Comparison of ENCODE assay signal across 1 fruit fly cellular context in the genomic region with DNA sequence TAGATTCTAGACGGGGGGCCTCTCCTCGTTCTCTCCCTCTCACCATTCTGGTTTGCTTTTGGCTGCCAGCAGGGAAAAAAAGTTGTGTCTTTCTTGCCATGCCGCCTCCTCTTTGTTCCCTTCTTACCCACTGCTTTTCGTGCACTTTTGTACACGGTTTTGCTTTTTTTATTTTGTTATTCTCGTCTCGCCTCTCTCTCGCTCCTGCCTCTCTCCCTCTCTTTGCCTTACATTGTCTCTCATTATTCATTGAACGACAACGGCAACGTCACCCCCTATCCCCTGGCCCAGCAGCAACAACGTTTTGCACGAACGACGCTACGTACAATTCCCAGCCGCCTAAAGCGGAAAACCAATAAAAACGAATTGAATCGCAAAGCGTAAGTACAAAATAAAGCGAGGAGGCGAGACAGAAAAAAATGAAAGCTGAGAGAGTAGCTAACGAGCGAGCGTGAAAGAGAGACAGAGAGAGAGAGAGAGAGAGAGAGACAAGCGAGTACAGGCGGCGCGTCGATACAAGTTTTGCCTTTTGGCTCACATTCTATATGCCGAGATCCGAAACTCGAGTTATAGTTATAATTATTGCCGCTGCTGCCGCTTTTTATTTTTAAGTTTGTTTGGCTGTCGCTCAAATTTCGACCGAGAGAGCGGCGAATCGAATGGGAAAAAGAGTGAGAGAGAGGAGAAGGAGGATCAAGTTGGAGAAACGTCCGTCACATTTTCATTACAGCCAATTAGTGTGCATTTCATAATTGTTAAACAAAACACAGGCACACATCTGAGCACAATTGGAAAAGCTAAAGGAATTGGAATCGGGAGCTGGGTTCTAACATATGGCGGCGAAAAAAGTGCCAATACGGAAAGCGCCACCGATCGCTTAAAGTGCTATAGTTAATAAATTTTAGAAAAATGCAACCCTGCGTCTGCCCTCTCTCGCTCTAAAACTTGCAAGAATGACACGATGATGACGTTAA.
A peak's percentile ranks its signal among the peaks of the same experiment; 100 is the strongest.
TF ChIP-seq lines count a peak whose summit lies in the region.

No protein-coding gene starts in this region.

TF ChIP-seq in whole organism, embryonic, 481 proteins besides CTCF, POLR2A, EP300 and RAD21 (continued from another document and continues in another):
- TF ChIP-seq bsh (GFP tag; optimal IDR thresholded peaks at IDR 0.05; lab: Kevin White, UChicago) (peak in 1 of 2 experiments; percentile 82), CG8089 (GFP tag; optimal IDR thresholded peaks at IDR 0.05; lab: Kevin White, UChicago) (no peak), trem (tag; optimal IDR thresholded peaks at IDR 0.05; lab: Kevin White, UChicago) (no peak), CG2678 (tag; optimal IDR thresholded peaks at IDR 0.05; lab: Kevin White, UChicago) (peak; percentile 16), CG10321 (GFP tag; IDR thresholded peaks at IDR 0.05; lab: Robert Waterston, UW) (no peak), ATbp (GFP tag; optimal IDR thresholded peaks at IDR 0.05; lab: Kevin White, UChicago) (no peak), oc (tag; optimal IDR thresholded peaks at IDR 0.05; lab: Kevin White, UChicago) (no peak), CG1602 (GFP tag; optimal IDR thresholded peaks at IDR 0.05; lab: Kevin White, UChicago) (no peak), rib (GFP tag; IDR thresholded peaks at IDR 0.05; lab: Robert Waterston, UW) (peak; percentile 74; the same call in 1 of the 2 replicates), dati (GFP tag; IDR thresholded peaks at IDR 0.05; lab: Robert Waterston, UW) (no peak), cato (GFP tag; optimal IDR thresholded peaks at IDR 0.05; lab: Kevin White, UChicago; ENCODE audit: borderline replicate concordance) (no peak), nerfin-2 (GFP tag; IDR thresholded peaks at IDR 0.05; lab: Robert Waterston, UW; ENCODE audit: partially characterized antibody) (no peak), Dip3 (GFP tag; optimal IDR thresholded peaks at IDR 0.05; lab: Kevin White, UChicago) (peak; percentile 9), cg (GFP tag; optimal IDR thresholded peaks at IDR 0.05; lab: Kevin White, UChicago) (no peak), CG31441 (GFP tag; IDR thresholded peaks at IDR 0.05; lab: Robert Waterston, UW) (no peak), CG9817 (tag; optimal IDR thresholded peaks at IDR 0.05; lab: Kevin White, UChicago) (no peak), Ssrp (tag; optimal IDR thresholded peaks at IDR 0.05; lab: Kevin White, UChicago) (peak; percentile 18), ci (GFP tag; IDR thresholded peaks at IDR 0.05; lab: Robert Waterston, UW) (peak; percentile 43; the same call in 1 of the 3 replicates), CG1024 (GFP tag; IDR thresholded peaks at IDR 0.05; lab: Robert Waterston, UW) (no peak), CG17829 (tag; optimal IDR thresholded peaks at IDR 0.05; lab: Kevin White, UChicago) (no peak), bbx (GFP tag; IDR thresholded peaks at IDR 0.05; lab: Robert Waterston, UW; ENCODE audit: partially characterized antibody) (no peak), CG3407 (GFP tag; optimal IDR thresholded peaks at IDR 0.05; lab: Kevin White, UChicago) (no peak), Dek (tag; optimal IDR thresholded peaks at IDR 0.05; lab: Kevin White, UChicago) (no peak), CG17361 (GFP tag; IDR thresholded peaks at IDR 0.05; lab: Robert Waterston, UW) (no peak), scrt (GFP tag; optimal IDR thresholded peaks at IDR 0.05; lab: Kevin White, UChicago) (peak; percentile 22), abd-A (tag; optimal IDR thresholded peaks at IDR 0.05; lab: Kevin White, UChicago) (peak; percentile 99), CG14014 (GFP tag; IDR thresholded peaks at IDR 0.05; lab: Robert Waterston, UW) (no peak), ro (GFP tag; IDR thresholded peaks at IDR 0.05; lab: Robert Waterston, UW) (no peak), Bdp1 (GFP tag; optimal IDR thresholded peaks at IDR 0.05; lab: Kevin White, UChicago) (no peak), fu2 (GFP tag; optimal IDR thresholded peaks at IDR 0.05; lab: Kevin White, UChicago) (no peak), unpg (GFP tag; optimal IDR thresholded peaks at IDR 0.05; lab: Kevin White, UChicago) (no peak), Abd-B (GFP tag; optimal IDR thresholded peaks at IDR 0.05; lab: Kevin White, UChicago) (no peak), CG12391 (tag; optimal IDR thresholded peaks at IDR 0.05; lab: Kevin White, UChicago) (no peak), Meics (GFP tag; optimal IDR thresholded peaks at IDR 0.05; lab: Kevin White, UChicago) (no peak), CG4282 (GFP tag; optimal IDR thresholded peaks at IDR 0.05; lab: Kevin White, UChicago) (no peak), Awh (GFP tag; IDR thresholded peaks at IDR 0.05; lab: Robert Waterston, UW) (0 out of 2 replicates have a peak, but pooled peaks have one; percentile 15), eve (GFP tag; optimal IDR thresholded peaks at IDR 0.05; lab: Kevin White, UChicago) (no peak), CG15073 (GFP tag; optimal IDR thresholded peaks at IDR 0.05; lab: Kevin White, UChicago) (no peak), seq (GFP tag; IDR thresholded peaks at IDR 0.05; lab: Robert Waterston, UW) (no peak), CG4360 (GFP tag; IDR thresholded peaks at IDR 0.05; lab: Robert Waterston, UW) (no peak), CG14441 (GFP tag; IDR thresholded peaks at IDR 0.05; lab: Robert Waterston, UW) (0 out of 2 replicates have a peak, but pooled peaks have one; percentile 22), nerfin-1 (tag; optimal IDR thresholded peaks at IDR 0.05; lab: Kevin White, UChicago) (peak; percentile 39), sr (GFP tag; IDR thresholded peaks at IDR 0.05; lab: Robert Waterston, UW) (no peak), stwl (tag; optimal IDR thresholded peaks at IDR 0.05; lab: Kevin White, UChicago) (no peak), ssp (GFP tag; IDR thresholded peaks at IDR 0.05; lab: Robert Waterston, UW) (no peak), CG15479 (GFP tag; optimal IDR thresholded peaks at IDR 0.05; lab: Kevin White, UChicago) (peak; percentile 17), CG8944 (GFP tag; optimal IDR thresholded peaks at IDR 0.05; lab: Kevin White, UChicago) (no peak), CG8359 (GFP tag; optimal IDR thresholded peaks at IDR 0.05; lab: Kevin White, UChicago; ENCODE audit: borderline replicate concordance) (no peak), Elba2 (GFP tag; optimal IDR thresholded peaks at IDR 0.05; lab: Kevin White, UChicago) (peak; percentile 76), insv (GFP tag; optimal IDR thresholded peaks at IDR 0.05; lab: Kevin White, UChicago) (peak in 1 of 2 experiments; percentile 82), CG6854 (GFP tag; optimal IDR thresholded peaks at IDR 0.05; lab: Kevin White, UChicago) (no peak), sug (tag; optimal IDR thresholded peaks at IDR 0.05; lab: Kevin White, UChicago) (peak; percentile 87), otp (GFP tag; IDR thresholded peaks at IDR 0.05; lab: Robert Waterston, UW) (peak; percentile 17; the same call in 1 of the 3 replicates), pfk (GFP tag; optimal IDR thresholded peaks at IDR 0.05; lab: Kevin White, UChicago) (no peak), MTF-1 (GFP tag; optimal IDR thresholded peaks at IDR 0.05; lab: Kevin White, UChicago; ENCODE audit: borderline replicate concordance) (no peak), tup (GFP tag; optimal IDR thresholded peaks at IDR 0.05; lab: Kevin White, UChicago) (no peak), CG6272 (GFP tag; IDR thresholded peaks at IDR 0.05; lab: Robert Waterston, UW) (no peak), Drgx (GFP tag; IDR thresholded peaks at IDR 0.05; lab: Robert Waterston, UW) (peak; percentile 87), aop (GFP tag; IDR thresholded peaks at IDR 0.05; lab: Robert Waterston, UW) (no peak), gsb-n (tag; optimal IDR thresholded peaks at IDR 0.05; lab: Kevin White, UChicago) (no peak), CG4854 (GFP tag; optimal IDR thresholded peaks at IDR 0.05; lab: Kevin White, UChicago) (no peak), tap (tag; optimal IDR thresholded peaks at IDR 0.05; lab: Kevin White, UChicago) (no peak), Hsf (GFP tag; optimal IDR thresholded peaks at IDR 0.05; lab: Kevin White, UChicago) (no peak), CG10654 (GFP tag; optimal IDR thresholded peaks at IDR 0.05; lab: Kevin White, UChicago) (no peak), fd64A (GFP tag; optimal IDR thresholded peaks at IDR 0.05; lab: Kevin White, UChicago) (no peak), dmrt11E (tag; optimal IDR thresholded peaks at IDR 0.05; lab: Kevin White, UChicago) (no peak), CG14860 (GFP tag; IDR thresholded peaks at IDR 0.05; lab: Robert Waterston, UW; ENCODE audit: partially characterized antibody) (no peak), CG7786 (GFP tag; optimal IDR thresholded peaks at IDR 0.05; lab: Kevin White, UChicago) (no peak), vfl (GFP tag; optimal IDR thresholded peaks at IDR 0.05; lab: Kevin White, UChicago) (no peak), ap (GFP tag; IDR thresholded peaks at IDR 0.05; lab: Robert Waterston, UW) (no peak), fd102C (GFP tag; optimal IDR thresholded peaks at IDR 0.05; lab: Kevin White, UChicago) (no peak), sob (GFP tag; IDR thresholded peaks at IDR 0.05; lab: Robert Waterston, UW) (peak; percentile 30; the same call in 1 of the 2 replicates), Eip74EF (GFP tag; optimal IDR thresholded peaks at IDR 0.05; lab: Kevin White, UChicago) (peak in 1 of 2 experiments; percentile 16), bab2 (GFP tag; optimal IDR thresholded peaks at IDR 0.05; lab: Kevin White, UChicago) (peak; percentile 6), D19A (tag; optimal IDR thresholded peaks at IDR 0.05; lab: Kevin White, UChicago) (no peak), az2 (GFP tag; optimal IDR thresholded peaks at IDR 0.05; lab: Kevin White, UChicago) (no peak), dm (GFP tag; optimal IDR thresholded peaks at IDR 0.05; lab: Kevin White, UChicago) (no peak), bowl (GFP tag; IDR thresholded peaks at IDR 0.05; lab: Robert Waterston, UW) (no peak), NC2β (GFP tag; optimal IDR thresholded peaks at IDR 0.05; lab: Kevin White, UChicago) (no peak), Dfd (GFP tag; optimal IDR thresholded peaks at IDR 0.05; lab: Kevin White, UChicago) (no peak), wdn (GFP tag; IDR thresholded peaks at IDR 0.05; lab: Robert Waterston, UW) (0 out of 2 replicates have a peak, but pooled peaks have one; percentile 8), CG11456 (GFP tag; IDR thresholded peaks at IDR 0.05; lab: Robert Waterston, UW) (no peak), CG11696 (GFP tag; IDR thresholded peaks at IDR 0.05; lab: Robert Waterston, UW) (no peak), HmgZ (tag; optimal IDR thresholded peaks at IDR 0.05; lab: Kevin White, UChicago) (peak; percentile 81), CG8290 (GFP tag; optimal IDR thresholded peaks at IDR 0.05; lab: Kevin White, UChicago) (no peak), CG8290 (tag; optimal IDR thresholded peaks at IDR 0.05; lab: Kevin White, UChicago) (no peak), klu (GFP tag; IDR thresholded peaks at IDR 0.05; lab: Robert Waterston, UW) (no peak), ERR (GFP tag; optimal IDR thresholded peaks at IDR 0.05; lab: Kevin White, UChicago) (peak; percentile 15), CG15269 (tag; optimal IDR thresholded peaks at IDR 0.05; lab: Kevin White, UChicago) (no peak), CG18764 (GFP tag; optimal IDR thresholded peaks at IDR 0.05; lab: Kevin White, UChicago) (no peak), Nf-YB (GFP tag; optimal IDR thresholded peaks at IDR 0.05; lab: Kevin White, UChicago) (peak; percentile 89), CG9727 (GFP tag; optimal IDR thresholded peaks at IDR 0.05; lab: Kevin White, UChicago) (no peak), sens (GFP tag; lab: Kevin White, UChicago) (peak; percentile 82), Hr39 (optimal IDR thresholded peaks at IDR 0.05; lab: Kevin White, UChicago) (no peak), slp2 (GFP tag; optimal IDR thresholded peaks at IDR 0.05; lab: Kevin White, UChicago) (no peak), CG17385 (GFP tag; optimal IDR thresholded peaks at IDR 0.05; lab: Kevin White, UChicago) (peak; percentile 35), CG34422 (GFP tag; IDR thresholded peaks at IDR 0.05; lab: Robert Waterston, UW) (peak; percentile 13; the same call in 1 of the 3 replicates), Mrtf (GFP tag; IDR thresholded peaks at IDR 0.05; lab: Robert Waterston, UW) (no peak), CG2120 (GFP tag; optimal IDR thresholded peaks at IDR 0.05; lab: Kevin White, UChicago) (peak; percentile 3), pnt (GFP tag; optimal IDR thresholded peaks at IDR 0.05; lab: Kevin White, UChicago) (no peak), CG16779 (GFP tag; IDR thresholded peaks at IDR 0.05; lab: Robert Waterston, UW) (no peak), Xrp1 (GFP tag; IDR thresholded peaks at IDR 0.05; lab: Robert Waterston, UW) (no peak), Dbx (GFP tag; IDR thresholded peaks at IDR 0.05; lab: Robert Waterston, UW) (no peak; the same call in 2 of the 3 replicates), ato (GFP tag; IDR thresholded peaks at IDR 0.05; lab: Robert Waterston, UW; ENCODE audit: partially characterized antibody) (peak; percentile 7; the same call in 1 of the 2 replicates), nau (GFP tag; optimal IDR thresholded peaks at IDR 0.05; lab: Kevin White, UChicago) (no peak), yki (optimal IDR thresholded peaks at IDR 0.05; lab: Kevin White, UChicago) (peak; percentile 66), CG3281 (GFP tag; optimal IDR thresholded peaks at IDR 0.05; lab: Kevin White, UChicago) (no peak), CG34224 (GFP tag; IDR thresholded peaks at IDR 0.05; lab: Robert Waterston, UW; ENCODE audit: partially characterized antibody) (peak; percentile 45; the same call in 2 of the 3 replicates), ac (GFP tag; optimal IDR thresholded peaks at IDR 0.05; lab: Kevin White, UChicago) (no peak), knrl (GFP tag; IDR thresholded peaks at IDR 0.05; lab: Robert Waterston, UW; ENCODE audit: partially characterized antibody) (no peak), CG3726 (GFP tag; IDR thresholded peaks at IDR 0.05; lab: Robert Waterston, UW) (no peak), Hey (tag; optimal IDR thresholded peaks at IDR 0.05; lab: Kevin White, UChicago) (peak; percentile 35), CG1647 (GFP tag; optimal IDR thresholded peaks at IDR 0.05; lab: Kevin White, UChicago) (no peak), Hmr (GFP tag; optimal IDR thresholded peaks at IDR 0.05; lab: Kevin White, UChicago) (no peak), CG15514 (GFP tag; optimal IDR thresholded peaks at IDR 0.05; lab: Kevin White, UChicago) (no peak), Chrac-16 (GFP tag; optimal IDR thresholded peaks at IDR 0.05; lab: Kevin White, UChicago) (no peak), ems (GFP tag; optimal IDR thresholded peaks at IDR 0.05; lab: Kevin White, UChicago) (no peak), eyg (GFP tag; optimal IDR thresholded peaks at IDR 0.05; lab: Kevin White, UChicago) (no peak), grau (tag; optimal IDR thresholded peaks at IDR 0.05; lab: Kevin White, UChicago) (no peak), TFAM (GFP tag; optimal IDR thresholded peaks at IDR 0.05; lab: Kevin White, UChicago) (no peak), row (GFP tag; IDR thresholded peaks at IDR 0.05; lab: Robert Waterston, UW) (no peak), Jarid2 (GFP tag; optimal IDR thresholded peaks at IDR 0.05; lab: Kevin White, UChicago) (no peak)
